Worm (Caenorhabditis elegans) whole organism, young adult: ENCODE results near the gene Y57G7A.6.
A peak's percentile ranks its signal among the peaks of the same experiment; 100 is the strongest.

Source experiments
- B0261.1 ChIP-seq: sonication (generic microtip); optimal IDR thresholded peaks from 2 replicates; lab custom pipeline; 2016; ENCODE audit warnings: mild to moderate bottlenecking, missing genetic modification characterization, moderate library complexity, missing compliant biosample characterization
- F22D6.2 ChIP-seq: sonication (generic microtip); optimal IDR thresholded peaks from 2 replicates; lab custom pipeline; 2016; ENCODE audit warnings: mild to moderate bottlenecking, missing genetic modification characterization, missing compliant biosample characterization
- F23B12.7 ChIP-seq: sonication (generic microtip); optimal IDR thresholded peaks from 2 replicates; lab custom pipeline; 2017; ENCODE audit warnings: missing genetic modification characterization, mild to moderate bottlenecking, missing compliant biosample characterization, antibody characterized with exemption, moderate library complexity; ENCODE audit not compliant: insufficient read depth
- F37B4.10 ChIP-seq: fragments of 200-800 bp; sonication (Bioruptor generic); IDR thresholded peaks from 2 replicates; pipeline ENCODE4 v1.3.6; 2022; ENCODE audit warnings: missing genetic modification characterization, missing compliant biosample characterization
- F52B5.7 ChIP-seq: sonication (generic microtip); optimal IDR thresholded peaks from 2 replicates; lab custom pipeline; 2016; ENCODE audit warnings: mild to moderate bottlenecking, missing genetic modification characterization, missing compliant biosample characterization
- F55B11.4 ChIP-seq: sonication (generic microtip); optimal IDR thresholded peaks from 2 replicates; lab custom pipeline; 2016; ENCODE audit warnings: missing compliant biosample characterization, missing genetic modification characterization, borderline replicate concordance; ENCODE audit not compliant: insufficient read depth
- F57A8.1 ChIP-seq: fragments of 200-800 bp; sonication (Bioruptor generic); optimal IDR thresholded peaks from 2 replicates; lab custom pipeline; 2018; ENCODE audit warnings: mild to moderate bottlenecking, missing genetic modification characterization, moderate library complexity, missing compliant biosample characterization
- F57C9.4 ChIP-seq: sonication (generic microtip); optimal IDR thresholded peaks from 2 replicates; lab custom pipeline; 2017; ENCODE audit warnings: mild to moderate bottlenecking, missing genetic modification characterization, missing compliant biosample characterization
- Y56A3A.18 ChIP-seq: fragments of 200-800 bp; sonication (Bioruptor generic); IDR thresholded peaks from 2 replicates; pipeline ENCODE4 v1.3.6; 2022; ENCODE audit warnings: missing genetic modification reagents, missing genetic modification characterization, missing compliant biosample characterization
- Y67H2A.10 ChIP-seq: fragments of 200-800 bp; sonication (Bioruptor generic); conservative IDR thresholded peaks from 2 replicates; pipeline ENCODE4 v1.3.6; 2022; ENCODE audit warnings: missing genetic modification reagents, missing genetic modification characterization, missing compliant biosample characterization
- Y95B8A.8 ChIP-seq: fragments of 200-800 bp; sonication (Bioruptor generic); IDR thresholded peaks from 2 replicates; pipeline ENCODE4 v1.3.6; 2022; ENCODE audit warnings: missing genetic modification reagents, missing genetic modification characterization, missing compliant biosample characterization
- akir-1 ChIP-seq: fragments of 200-800 bp; sonication (Bioruptor generic); optimal IDR thresholded peaks from 2 replicates; lab custom pipeline; 2018; ENCODE audit warnings: mild to moderate bottlenecking, missing genetic modification characterization, moderate library complexity, missing compliant biosample characterization
- ama-1 ChIP-seq, 3 experiments: fragments of 150-350 bp in 1 of 3; sonication (generic microtip) in 2 of 3; optimal IDR thresholded peaks; 2 replicates each; lab custom pipeline; 2014 to 2018; ENCODE audit warnings: missing biosample characterization in 2 of 3, missing genetic modification characterization in 2 of 3, missing genetic modification reagents in 2 of 3
- aptf-2 ChIP-seq: fragments of 200-800 bp; sonication (Bioruptor generic); conservative IDR thresholded peaks from 2 replicates; pipeline ENCODE4 v1.3.6; 2022; ENCODE audit warnings: missing genetic modification reagents, missing genetic modification characterization, missing compliant biosample characterization
- aptf-3 ChIP-seq: fragments of 200-800 bp; sonication (Bioruptor generic); IDR thresholded peaks from 2 replicates; pipeline ENCODE4 v1.3.6; 2022; ENCODE audit warnings: missing genetic modification characterization, missing compliant biosample characterization
- bed-1 ChIP-seq: fragments of 200-800 bp; sonication (Bioruptor generic); IDR thresholded peaks from 2 replicates; pipeline ENCODE4 v1.3.6; 2022; ENCODE audit warnings: missing genetic modification reagents, missing genetic modification characterization, missing compliant biosample characterization
- bed-2 ChIP-seq: fragments of 200-800 bp; sonication (Bioruptor generic); IDR thresholded peaks from 2 replicates; pipeline ENCODE4 v1.3.6; 2022; ENCODE audit warnings: missing genetic modification reagents, missing genetic modification characterization, missing compliant biosample characterization
- ccch-3 ChIP-seq: fragments of 200-800 bp; sonication (Bioruptor generic); optimal IDR thresholded peaks from 2 replicates; lab custom pipeline; 2018; ENCODE audit warnings: mild to moderate bottlenecking, missing genetic modification characterization, missing compliant biosample characterization
- cebp-1 ChIP-seq, 2 experiments: fragments of 200-800 bp in 1 of 2; sonication (Bioruptor generic) in 1 of 2; sonication (generic microtip) in 1 of 2; IDR thresholded peaks in 1 of 2; optimal IDR thresholded peaks in 1 of 2; 2 replicates each; pipeline versions ENCODE4 v1.3.6 to Lab custom; 2017 to 2022; ENCODE audit warnings: missing compliant biosample characterization in 2 of 2, missing genetic modification characterization in 2 of 2, mild to moderate bottlenecking in 1 of 2, missing genetic modification reagents in 1 of 2, moderate library complexity in 1 of 2
- ceh-27 ChIP-seq: fragments of 200-800 bp; sonication (Bioruptor generic); optimal IDR thresholded peaks from 2 replicates; lab custom pipeline; 2018; ENCODE audit warnings: mild to moderate bottlenecking, missing genetic modification characterization, moderate library complexity, missing compliant biosample characterization
- ceh-40 ChIP-seq: fragments of 200-800 bp; sonication (Bioruptor generic); IDR thresholded peaks from 2 replicates; pipeline ENCODE4 v1.3.6; 2022; ENCODE audit warnings: missing genetic modification characterization, missing compliant biosample characterization
- ceh-58 ChIP-seq: fragments of 200-800 bp; sonication (Bioruptor generic); IDR thresholded peaks from 2 replicates; pipeline ENCODE4 v1.3.6; 2022; ENCODE audit warnings: missing genetic modification characterization, missing compliant biosample characterization
- dpff-1 ChIP-seq: sonication (generic microtip); optimal IDR thresholded peaks from 2 replicates; lab custom pipeline; 2017; ENCODE audit warnings: mild to moderate bottlenecking, missing genetic modification characterization, missing compliant biosample characterization
- efl-1 ChIP-seq: fragments of 150-350 bp; optimal IDR thresholded peaks from 2 replicates; lab custom pipeline; 2014; ENCODE audit warnings: missing biosample characterization, missing genetic modification reagents, missing genetic modification characterization
- ekl-4 ChIP-seq: fragments of 200-800 bp; sonication (Bioruptor generic); IDR thresholded peaks from 2 replicates; pipeline ENCODE4 v1.3.6; 2022; ENCODE audit warnings: missing genetic modification reagents, missing genetic modification characterization, missing compliant biosample characterization
- fkh-3 ChIP-seq: sonication (generic microtip); optimal IDR thresholded peaks from 2 replicates; lab custom pipeline; 2016; ENCODE audit warnings: mild to moderate bottlenecking, missing genetic modification characterization, missing compliant biosample characterization
- him-1 ChIP-seq: sonication (generic microtip); optimal IDR thresholded peaks from 2 replicates; lab custom pipeline; 2016; ENCODE audit warnings: missing genotype, missing genetic modification reagents, missing genetic modification characterization, missing compliant biosample characterization
- hlh-12 ChIP-seq: sonication (generic microtip); optimal IDR thresholded peaks from 2 replicates; lab custom pipeline; 2016; ENCODE audit warnings: missing genetic modification characterization, missing compliant biosample characterization
- hmg-1.2 ChIP-seq: fragments of 200-800 bp; sonication (Bioruptor generic); IDR thresholded peaks from 2 replicates; pipeline ENCODE4 v1.3.6; 2022; ENCODE audit warnings: missing genetic modification reagents, missing genetic modification characterization, missing compliant biosample characterization
- lag-1 ChIP-seq: fragments of 200-800 bp; sonication (Bioruptor generic); IDR thresholded peaks from 2 replicates; pipeline ENCODE4 v1.3.6; 2022; ENCODE audit warnings: missing genetic modification reagents, missing genetic modification characterization, missing compliant biosample characterization
- let-526 ChIP-seq: fragments of 200-800 bp; sonication (Bioruptor generic); IDR thresholded peaks from 2 replicates; pipeline ENCODE4 v1.3.6; 2022; ENCODE audit warnings: missing genetic modification reagents, missing genetic modification characterization, missing compliant biosample characterization
- lin-35 ChIP-seq, 3 experiments: fragments of 150-350 bp in 2 of 3; sonication (generic microtip) in 1 of 3; optimal IDR thresholded peaks; 2 replicates each; lab custom pipeline; 2014 to 2018; ENCODE audit warnings: missing biosample characterization in 3 of 3, missing genetic modification characterization in 3 of 3, missing genetic modification reagents in 3 of 3
- lin-40 ChIP-seq: sonication (generic microtip); optimal IDR thresholded peaks from 2 replicates; lab custom pipeline; 2016; ENCODE audit warnings: missing genetic modification characterization, mild to moderate bottlenecking, missing compliant biosample characterization, missing genotype, missing genetic modification reagents
- lir-1 ChIP-seq: fragments of 200-800 bp; sonication (Bioruptor generic); conservative IDR thresholded peaks from 2 replicates; pipeline ENCODE4 v1.3.6; 2022; ENCODE audit warnings: missing genetic modification reagents, missing genetic modification characterization, missing compliant biosample characterization
- mcd-1 ChIP-seq: fragments of 200-800 bp; sonication (Bioruptor generic); IDR thresholded peaks from 2 replicates; pipeline ENCODE4 v1.3.6; 2022; ENCODE audit warnings: missing genetic modification reagents, missing genetic modification characterization, missing compliant biosample characterization
- nhr-80 ChIP-seq: sonication (generic microtip); optimal IDR thresholded peaks from 2 replicates; lab custom pipeline; 2016; ENCODE audit warnings: missing genetic modification characterization, missing compliant biosample characterization
- pha-4 ChIP-seq: fragments of 150-350 bp; sonication (generic microtip); optimal IDR thresholded peaks from 2 replicates; lab custom pipeline; 2014; ENCODE audit warnings: missing biosample characterization, missing genetic modification reagents, missing genetic modification characterization
- rcor-1 ChIP-seq: fragments of 200-800 bp; sonication (Bioruptor generic); IDR thresholded peaks from 2 replicates; pipeline ENCODE4 v1.3.6; 2022; ENCODE audit warnings: missing genetic modification reagents, missing genetic modification characterization, missing compliant biosample characterization
- rec-8 ChIP-seq, 2 experiments: sonication (generic microtip); optimal IDR thresholded peaks; 2 replicates each; lab custom pipeline; 2016; ENCODE audit warnings: mild to moderate bottlenecking in 2 of 2, missing genetic modification characterization in 2 of 2, missing genetic modification reagents in 2 of 2, missing genotype in 2 of 2, missing biosample characterization in 1 of 2, missing compliant biosample characterization in 1 of 2, moderate library complexity in 1 of 2
- repo-1 ChIP-seq: sonication (generic microtip); optimal IDR thresholded peaks from 2 replicates; lab custom pipeline; 2017; ENCODE audit warnings: mild to moderate bottlenecking, missing genetic modification characterization, missing compliant biosample characterization
- snpc-1.1 ChIP-seq: sonication (generic microtip); optimal IDR thresholded peaks from 2 replicates; lab custom pipeline; 2017; ENCODE audit warnings: missing genetic modification characterization, mild to moderate bottlenecking, missing compliant biosample characterization, antibody characterized with exemption, moderate library complexity, missing genotype, missing genetic modification reagents; ENCODE audit not compliant: insufficient read depth
- somi-1 ChIP-seq: fragments of 200-800 bp; sonication (Bioruptor generic); optimal IDR thresholded peaks from 2 replicates; lab custom pipeline; 2018; ENCODE audit warnings: mild to moderate bottlenecking, missing genetic modification characterization, missing compliant biosample characterization
- tbx-9 ChIP-seq: sonication (generic microtip); optimal IDR thresholded peaks from 2 replicates; lab custom pipeline; 2016; ENCODE audit warnings: borderline replicate concordance, missing genetic modification characterization, inconsistent platforms, missing compliant biosample characterization
- unc-130 ChIP-seq: sonication (generic microtip); optimal IDR thresholded peaks from 2 replicates; lab custom pipeline; 2016; ENCODE audit warnings: missing genetic modification reagents, missing genetic modification characterization, missing compliant biosample characterization
- unc-62 ChIP-seq: fragments of 150-350 bp; optimal IDR thresholded peaks from 2 replicates; lab custom pipeline; 2014; ENCODE audit warnings: missing biosample characterization, missing genetic modification reagents, missing genetic modification characterization
- xnd-1 ChIP-seq: sonication (generic microtip); optimal IDR thresholded peaks from 2 replicates; lab custom pipeline; 2016; ENCODE audit warnings: missing genotype, missing genetic modification reagents, missing genetic modification characterization, missing compliant biosample characterization
- ztf-18 ChIP-seq: sonication (generic microtip); optimal IDR thresholded peaks from 2 replicates; lab custom pipeline; 2016; ENCODE audit warnings: missing genotype, mild to moderate bottlenecking, missing genetic modification characterization, missing compliant biosample characterization

The Y57G7A.6 gene

DNA sequence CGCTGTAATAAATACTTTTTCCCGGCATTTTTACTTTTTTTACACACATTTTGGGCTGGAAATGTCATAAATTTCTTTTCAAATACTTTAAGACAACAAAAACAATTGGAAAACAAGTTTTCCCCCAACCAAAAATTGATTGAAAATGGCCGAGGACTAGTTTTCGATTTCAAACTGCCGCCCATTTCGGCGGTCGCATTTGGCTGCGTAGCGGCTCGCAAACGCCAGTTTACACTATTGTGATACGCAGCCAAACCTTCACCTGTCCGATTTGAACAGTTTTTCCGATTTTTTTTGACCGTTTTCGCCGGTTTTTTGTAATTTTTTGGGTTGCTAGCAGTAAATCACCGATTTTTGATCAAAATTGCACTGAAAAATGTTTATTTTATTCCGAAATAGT, 35.0 kb upstream of the Y57G7A.6 start (continued):
- 0 out of 2 replicates have a peak, but pooled peaks have one; percentile 38 for TF ChIP-seq F37B4.10 (GFP tag; lab: Robert Waterston, UW)
- TF ChIP-seq rec-8 (tag; optimal IDR thresholded peaks at IDR 0.05; lab: Kevin White, UChicago), result no peak
- no peak for TF ChIP-seq akir-1 (GFP tag; lab: Kevin White, UChicago)
- TF ChIP-seq ceh-58, result peak; percentile 47; the same call in 1 of the 2 replicates
- TF ChIP-seq ama-1 (optimal IDR thresholded peaks at IDR 0.05; lab: Kevin White, UChicago), result peak; percentile 8
- TF ChIP-seq ama-1 (GFP tag; optimal IDR thresholded peaks at IDR 0.05; lab: Kevin White, UChicago), result peak in 1 of 2 experiments; percentile 52
- no peak for TF ChIP-seq ceh-40
- TF ChIP-seq cebp-1 (GFP tag; IDR thresholded peaks at IDR 0.05; lab: Robert Waterston, UW), result peak; percentile 80
- peak; percentile 91 for TF ChIP-seq cebp-1 (tag; optimal IDR thresholded peaks at IDR 0.05; lab: Kevin White, UChicago)
- TF ChIP-seq Y56A3A.18, result peak; percentile 71; the same call in 1 of the 2 replicates
- TF ChIP-seq rcor-1 (GFP tag; lab: Robert Waterston, UW), result peak; percentile 96
- TF ChIP-seq Y67H2A.10 (GFP tag; lab: Robert Waterston, UW), result peak; percentile 90
- no peak for TF ChIP-seq hlh-12 (tag; lab: Kevin White, UChicago)
- TF ChIP-seq repo-1, result peak; percentile 93
- peak; percentile 97 for TF ChIP-seq lin-40 (tag; lab: Kevin White, UChicago)
- no peak for TF ChIP-seq F57A8.1 (GFP tag; lab: Kevin White, UChicago)
- peak; percentile 97 for TF ChIP-seq F23B12.7 (tag; lab: Kevin White, UChicago)
- no peak for TF ChIP-seq bed-1 (GFP tag; lab: Robert Waterston, UW)
- peak; percentile 66 for TF ChIP-seq unc-62 (GFP tag; lab: Kevin White, UChicago)
- no peak for TF ChIP-seq lag-1 (GFP tag; lab: Robert Waterston, UW)
- peak; percentile 49 for TF ChIP-seq F22D6.2 (tag; lab: Kevin White, UChicago)
- peak; percentile 80 for TF ChIP-seq F52B5.7 (tag; lab: Kevin White, UChicago)
- TF ChIP-seq ekl-4, result peak; percentile 97
- TF ChIP-seq efl-1, result peak; percentile 92
- peak; percentile 88 for TF ChIP-seq somi-1
- TF ChIP-seq dpff-1, result no peak
- peak; percentile 73 for TF ChIP-seq F57C9.4 (tag; lab: Kevin White, UChicago)
- peak; percentile 97 for TF ChIP-seq pha-4
- TF ChIP-seq aptf-2 (GFP tag; lab: Robert Waterston, UW), result peak; percentile 89
- peak; percentile 69 to 98 (median 90) for TF ChIP-seq lin-35 (GFP tag; optimal IDR thresholded peaks at IDR 0.05; lab: Kevin White, UChicago)
- peak; percentile 75 for TF ChIP-seq nhr-80 (tag; lab: Kevin White, UChicago)
- TF ChIP-seq lir-1 (GFP tag; lab: Robert Waterston, UW), result peak; percentile 91
- no peak for TF ChIP-seq F55B11.4 (tag; lab: Kevin White, UChicago)
- TF ChIP-seq ceh-27 (GFP tag; lab: Kevin White, UChicago), result peak; percentile 98
- peak; percentile 96 for TF ChIP-seq hmg-1.2 (GFP tag; lab: Robert Waterston, UW)
- peak; percentile 90 for TF ChIP-seq let-526
- peak; percentile 71 for TF ChIP-seq xnd-1 (tag; lab: Kevin White, UChicago)
- peak; percentile 73 for TF ChIP-seq ztf-18 (tag; lab: Kevin White, UChicago)
- TF ChIP-seq ccch-3 (GFP tag; lab: Kevin White, UChicago), result no peak
- peak; percentile 34 for TF ChIP-seq B0261.1 (tag; lab: Kevin White, UChicago)
- peak; percentile 95 for TF ChIP-seq mcd-1 (GFP tag; lab: Robert Waterston, UW)
- no peak for TF ChIP-seq aptf-3
- TF ChIP-seq him-1 (tag; lab: Kevin White, UChicago), result no peak
- peak; percentile 67; the same call in 1 of the 2 replicates for TF ChIP-seq bed-2 (GFP tag; lab: Robert Waterston, UW)
- peak; percentile 88 for TF ChIP-seq unc-130
- TF ChIP-seq tbx-9 (tag; lab: Kevin White, UChicago), result no peak
- TF ChIP-seq Y95B8A.8 (GFP tag; lab: Robert Waterston, UW), result peak; percentile 97
- peak; percentile 50 for TF ChIP-seq snpc-1.1 (tag; lab: Kevin White, UChicago)
- TF ChIP-seq fkh-3 (tag; lab: Kevin White, UChicago), result no peak
